Worm (Caenorhabditis elegans) whole organism, L3 larva: Measurements from ENCODE around the gene C06G4.4.

Source experiments
- R02D3.7 ChIP-seq: fragments of 150-350 bp; optimal IDR thresholded peaks from 2 replicates; lab custom pipeline; 2014; ENCODE audit warnings: missing biosample characterization, missing genetic modification characterization
- ZK546.5 ChIP-seq: sonication (generic microtip); optimal IDR thresholded peaks from 2 replicates; lab custom pipeline; 2017; ENCODE audit warnings: missing biosample characterization, missing genetic modification characterization
- aly-2 ChIP-seq: fragments of 150-350 bp; optimal IDR thresholded peaks from 2 replicates; lab custom pipeline; 2014; ENCODE audit warnings: missing biosample characterization, missing genetic modification characterization
- ama-1 ChIP-seq: fragments of 150-350 bp; optimal IDR thresholded peaks from 2 replicates; lab custom pipeline; 2018
- ceh-16 ChIP-seq: sonication (generic microtip); optimal IDR thresholded peaks from 2 replicates; lab custom pipeline; 2017; ENCODE audit warnings: missing biosample characterization, missing genetic modification characterization
- ceh-28 ChIP-seq: fragments of 150-350 bp; optimal IDR thresholded peaks from 2 replicates; lab custom pipeline; 2014; ENCODE audit warnings: missing biosample characterization, missing genetic modification reagents, missing genetic modification characterization
- ceh-82 ChIP-seq: fragments of 150-350 bp; optimal IDR thresholded peaks from 2 replicates; lab custom pipeline; 2014; ENCODE audit warnings: missing biosample characterization, missing genetic modification characterization
- ceh-9 ChIP-seq: sonication (generic microtip); optimal IDR thresholded peaks from 2 replicates; lab custom pipeline; 2018; ENCODE audit warnings: missing biosample characterization, missing genetic modification characterization
- daf-12 ChIP-seq: fragments of 150-350 bp; optimal IDR thresholded peaks from 2 replicates; lab custom pipeline; 2014; ENCODE audit warnings: missing biosample characterization, missing genetic modification reagents, missing genetic modification characterization
- egl-27 ChIP-seq: sonication (generic microtip); optimal IDR thresholded peaks from 4 replicates; lab custom pipeline; 2017; ENCODE audit warnings: missing biosample characterization, missing genetic modification reagents, missing genetic modification characterization
- egl-5 ChIP-seq: fragments of 150-350 bp; optimal IDR thresholded peaks from 2 replicates; lab custom pipeline; 2017; ENCODE audit warnings: missing biosample characterization, missing genetic modification reagents, missing genetic modification characterization, inconsistent platforms
- elt-2 ChIP-seq: sonication (generic microtip); optimal IDR thresholded peaks from 2 replicates; lab custom pipeline; 2016; ENCODE audit warnings: missing genetic modification reagents, mild to moderate bottlenecking, missing genetic modification characterization, missing compliant biosample characterization
- elt-3 ChIP-seq, 3 experiments: fragments of 150-350 bp in 1 of 3; sonication (generic microtip) in 2 of 3; optimal IDR thresholded peaks; 2 replicates in 2 of 3; 4 replicates in 1 of 3; lab custom pipeline; 2014 to 2017; ENCODE audit warnings: missing biosample characterization in 3 of 3, missing genetic modification characterization in 3 of 3
- eor-1 ChIP-seq, 2 experiments: fragments of 150-350 bp; optimal IDR thresholded peaks; 2 replicates each; lab custom pipeline; 2014 to 2018; ENCODE audit warnings: missing biosample characterization in 2 of 2, missing genetic modification characterization in 2 of 2
- fkh-2 ChIP-seq: fragments of 150-350 bp; optimal IDR thresholded peaks from 2 replicates; lab custom pipeline; 2014; ENCODE audit warnings: missing biosample characterization, missing genetic modification reagents, missing genetic modification characterization
- fos-1 ChIP-seq: fragments of 150-350 bp; optimal IDR thresholded peaks from 2 replicates; lab custom pipeline; 2014; ENCODE audit warnings: missing biosample characterization, missing genetic modification characterization
- hmg-11 ChIP-seq: sonication (generic microtip); optimal IDR thresholded peaks from 2 replicates; lab custom pipeline; 2016; ENCODE audit warnings: missing genetic modification characterization, missing compliant biosample characterization
- jun-1 ChIP-seq: fragments of 150-350 bp; optimal IDR thresholded peaks from 2 replicates; lab custom pipeline; 2014; ENCODE audit warnings: missing biosample characterization, missing genetic modification reagents, missing genetic modification characterization
- lin-15B ChIP-seq: fragments of 150-350 bp; optimal IDR thresholded peaks from 2 replicates; lab custom pipeline; 2014; ENCODE audit warnings: missing biosample characterization, missing genetic modification characterization
- lin-39 ChIP-seq: fragments of 150-350 bp; optimal IDR thresholded peaks from 2 replicates; lab custom pipeline; 2018; ENCODE audit warnings: missing biosample characterization, missing genetic modification reagents, missing genetic modification characterization
- lsy-12 ChIP-seq: sonication (generic microtip); optimal IDR thresholded peaks from 2 replicates; lab custom pipeline; 2016; ENCODE audit warnings: mild to moderate bottlenecking, missing genetic modification characterization, missing compliant biosample characterization
- mdl-1 ChIP-seq: fragments of 150-350 bp; optimal IDR thresholded peaks from 2 replicates; lab custom pipeline; 2014; ENCODE audit warnings: missing biosample characterization, missing genetic modification characterization
- mml-1 ChIP-seq: fragments of 150-350 bp; sonication (generic microtip); optimal IDR thresholded peaks from 3 replicates; lab custom pipeline; 2014; ENCODE audit warnings: missing biosample characterization, missing genetic modification characterization
- nfya-1 ChIP-seq: sonication (generic microtip); optimal IDR thresholded peaks from 2 replicates; lab custom pipeline; 2017; ENCODE audit warnings: missing genetic modification characterization, mild to moderate bottlenecking, missing compliant biosample characterization, antibody characterized with exemption, moderate library complexity; ENCODE audit not compliant: insufficient read depth
- nhr-11 ChIP-seq: fragments of 150-350 bp; optimal IDR thresholded peaks from 2 replicates; lab custom pipeline; 2014; ENCODE audit warnings: missing biosample characterization, missing genetic modification characterization
- nhr-23 ChIP-seq: fragments of 150-350 bp; optimal IDR thresholded peaks from 2 replicates; lab custom pipeline; 2014; ENCODE audit warnings: missing biosample characterization, missing genetic modification reagents, missing genetic modification characterization
- nhr-237 ChIP-seq: fragments of 150-350 bp; optimal IDR thresholded peaks from 2 replicates; lab custom pipeline; 2014; ENCODE audit warnings: missing biosample characterization, missing genetic modification characterization
- nhr-25 ChIP-seq: sonication (generic microtip); optimal IDR thresholded peaks from 2 replicates; lab custom pipeline; 2017; ENCODE audit warnings: missing biosample characterization, missing genetic modification characterization
- nhr-28 ChIP-seq: fragments of 150-350 bp; optimal IDR thresholded peaks from 2 replicates; lab custom pipeline; 2014; ENCODE audit warnings: missing biosample characterization, missing genetic modification characterization
- nhr-43 ChIP-seq: sonication (generic microtip); optimal IDR thresholded peaks from 2 replicates; lab custom pipeline; 2016; ENCODE audit warnings: mild to moderate bottlenecking, missing genetic modification characterization, missing compliant biosample characterization; ENCODE audit not compliant: poor library complexity, severe bottlenecking
- nhr-67 ChIP-seq: fragments of 150-350 bp; optimal IDR thresholded peaks from 2 replicates; lab custom pipeline; 2014; ENCODE audit warnings: missing biosample characterization, missing genetic modification characterization
- nhr-76 ChIP-seq: fragments of 150-350 bp; sonication (generic microtip); optimal IDR thresholded peaks from 5 replicates; lab custom pipeline; 2014; ENCODE audit warnings: missing biosample characterization, missing genetic modification characterization
- nhr-77 ChIP-seq: fragments of 150-350 bp; optimal IDR thresholded peaks from 2 replicates; lab custom pipeline; 2014; ENCODE audit warnings: missing biosample characterization, missing genetic modification characterization
- pha-4 ChIP-seq: fragments of 150-350 bp; optimal IDR thresholded peaks from 2 replicates; lab custom pipeline; 2014; ENCODE audit warnings: missing biosample characterization, missing genetic modification reagents, missing genetic modification characterization
- pqm-1 ChIP-seq: fragments of 150-350 bp; optimal IDR thresholded peaks from 2 replicates; lab custom pipeline; 2017; ENCODE audit warnings: missing biosample characterization, missing genetic modification characterization, inconsistent platforms
- skn-1 ChIP-seq: fragments of 150-350 bp; optimal IDR thresholded peaks from 2 replicates; lab custom pipeline; 2014; ENCODE audit warnings: missing biosample characterization, missing genetic modification characterization
- snpc-4 ChIP-seq: fragments of 150-350 bp; optimal IDR thresholded peaks from 2 replicates; lab custom pipeline; 2014; ENCODE audit warnings: missing biosample characterization, missing genetic modification characterization
- tbx-2 ChIP-seq: sonication (generic microtip); optimal IDR thresholded peaks from 2 replicates; lab custom pipeline; 2016; ENCODE audit warnings: mild to moderate bottlenecking, missing genetic modification characterization, missing compliant biosample characterization
- unc-39 ChIP-seq: sonication (generic microtip); optimal IDR thresholded peaks from 4 replicates; lab custom pipeline; 2017; ENCODE audit warnings: missing biosample characterization, missing genetic modification characterization
- unc-62 ChIP-seq: fragments of 150-350 bp; sonication (generic microtip); optimal IDR thresholded peaks from 4 replicates; lab custom pipeline; 2014; ENCODE audit warnings: missing biosample characterization, missing genetic modification reagents, missing genetic modification characterization
- ztf-4 ChIP-seq: fragments of 150-350 bp; optimal IDR thresholded peaks from 2 replicates; lab custom pipeline; 2014; ENCODE audit warnings: missing biosample characterization, missing genetic modification characterization

Gene C06G4.4

DNA sequence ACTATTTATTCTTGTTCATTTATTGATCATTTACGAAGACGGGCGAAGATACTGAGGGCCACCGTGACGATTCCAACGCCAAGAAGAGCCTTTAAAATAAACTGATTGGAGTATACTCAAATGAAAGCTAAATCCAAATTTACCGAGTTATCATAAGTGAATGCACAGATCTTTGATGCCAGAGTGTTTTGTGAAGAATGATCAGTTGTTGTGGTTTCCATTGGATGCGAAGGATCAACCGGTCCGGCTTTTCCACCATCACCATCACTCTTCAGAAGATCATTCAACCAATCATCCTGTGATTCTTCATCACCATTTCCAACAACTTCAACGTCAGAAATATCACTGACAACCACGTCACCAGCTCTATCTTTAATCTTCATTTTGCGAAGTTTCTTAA is 388 bp downstream of the C06G4.4 start:
- TF ChIP-seq nhr-237 (tag; lab: Kevin White, UChicago) (no peak), nhr-76 (no peak), snpc-4 (tag; lab: Kevin White, UChicago) (no peak), fos-1 (tag; lab: Kevin White, UChicago) (no peak), elt-3 (tag; optimal IDR thresholded peaks at IDR 0.05; lab: Kevin White, UChicago) (no peak), lin-15B (tag; lab: Kevin White, UChicago) (no peak), skn-1 (tag; lab: Kevin White, UChicago) (no peak), eor-1 (tag; optimal IDR thresholded peaks at IDR 0.05; lab: Kevin White, UChicago) (no peak), hmg-11 (tag; lab: Kevin White, UChicago) (no peak), aly-2 (tag; lab: Kevin White, UChicago) (no peak), ama-1 (lab: Kevin White, UChicago) (peak; percentile 65), nfya-1 (tag; lab: Kevin White, UChicago) (no peak), lin-39 (tag; lab: Kevin White, UChicago) (no peak), ceh-16 (tag; lab: Kevin White, UChicago) (no peak), egl-5 (tag; lab: Kevin White, UChicago) (no peak), daf-12 (tag; lab: Kevin White, UChicago) (no peak), mdl-1 (tag; lab: Kevin White, UChicago) (no peak), nhr-77 (tag; lab: Kevin White, UChicago) (no peak), nhr-43 (tag; lab: Kevin White, UChicago) (peak; percentile 28), elt-2 (tag; lab: Kevin White, UChicago) (peak; percentile 19), egl-27 (tag; lab: Kevin White, UChicago) (no peak), fkh-2 (tag; lab: Kevin White, UChicago) (no peak), lsy-12 (tag; lab: Kevin White, UChicago) (peak; percentile 14), unc-62 (GFP tag; lab: Kevin White, UChicago) (no peak), R02D3.7 (tag; lab: Kevin White, UChicago) (peak; percentile 22), nhr-28 (tag; lab: Kevin White, UChicago) (no peak), mml-1 (no peak)

ce11 chrIII:7973968-7974607 is 3.5 kb downstream of the C06G4.4 start:
- no peak for TF ChIP-seq elt-3 (tag; optimal IDR thresholded peaks at IDR 0.05; lab: Kevin White, UChicago)
- no peak for TF ChIP-seq ZK546.5 (tag; lab: Kevin White, UChicago)
- TF ChIP-seq pqm-1 (tag; lab: Kevin White, UChicago) = peak; percentile 26
- TF ChIP-seq nhr-25 = peak; percentile 24
- TF ChIP-seq lin-39 (tag; lab: Kevin White, UChicago) = peak; percentile 9
- TF ChIP-seq snpc-4 (tag; lab: Kevin White, UChicago) = no peak
- peak; percentile 42 for TF ChIP-seq skn-1 (tag; lab: Kevin White, UChicago)
- no peak for TF ChIP-seq egl-27 (tag; lab: Kevin White, UChicago)
- no peak for TF ChIP-seq nhr-77 (tag; lab: Kevin White, UChicago)
- no peak for TF ChIP-seq fkh-2 (tag; lab: Kevin White, UChicago)
- peak; percentile 19 for TF ChIP-seq ztf-4
- TF ChIP-seq nhr-28 (tag; lab: Kevin White, UChicago) = no peak
- peak; percentile 71 for TF ChIP-seq pha-4 (tag; lab: Kevin White, UChicago)
- TF ChIP-seq nhr-237 (tag; lab: Kevin White, UChicago) = no peak
- no peak for TF ChIP-seq ama-1 (lab: Kevin White, UChicago)
- no peak for TF ChIP-seq aly-2 (tag; lab: Kevin White, UChicago)
- no peak for TF ChIP-seq hmg-11 (tag; lab: Kevin White, UChicago)
- TF ChIP-seq ceh-16 (tag; lab: Kevin White, UChicago) = no peak
- peak; percentile 54 for TF ChIP-seq elt-2 (tag; lab: Kevin White, UChicago)
- TF ChIP-seq nhr-11 (tag; lab: Kevin White, UChicago) = no peak
- no peak for TF ChIP-seq tbx-2 (tag; lab: Kevin White, UChicago)
- TF ChIP-seq nhr-43 (tag; lab: Kevin White, UChicago) = peak; percentile 15
- TF ChIP-seq jun-1 (tag; lab: Kevin White, UChicago) = peak; percentile 60

DNA sequence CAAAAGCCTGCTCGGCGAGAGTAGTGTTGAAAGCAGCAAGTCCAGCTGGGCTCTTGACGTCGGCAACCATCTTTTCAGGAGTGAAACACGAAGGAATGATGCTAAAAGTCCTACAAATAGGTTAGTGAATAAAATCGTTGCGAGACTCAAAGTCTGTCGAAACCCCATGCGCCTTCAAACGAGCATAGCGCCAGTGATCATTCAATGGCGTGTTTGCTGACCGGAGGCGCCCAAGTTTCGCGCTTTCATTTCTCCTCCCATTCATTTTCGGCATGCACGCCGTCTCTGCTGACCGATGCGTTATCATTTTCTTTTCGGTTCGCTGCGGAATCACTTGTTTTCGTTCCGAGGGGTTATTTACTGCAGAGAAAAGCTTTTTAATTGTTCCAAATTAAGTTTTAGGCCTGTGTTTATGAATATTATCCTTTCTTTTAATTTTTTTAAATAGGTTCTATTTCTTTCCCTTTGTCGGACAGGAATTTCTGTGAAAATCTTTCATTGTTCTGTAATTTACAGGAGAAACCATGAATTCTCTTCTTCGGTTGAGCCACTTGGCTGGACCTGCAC is 4.3 kb downstream of the C06G4.4 start, which contains the start of the genes eef-1B.1 and aco-2:
Gene eef-1B.1 (minus strand): TSS at position 186 of the 567 bp plus-strand sequence.
Gene aco-2 (plus strand): TSS at position 517 of the 567 bp plus-strand sequence.
- TF ChIP-seq ama-1 (lab: Kevin White, UChicago) = peak; percentile 86
- peak; percentile 72 for TF ChIP-seq tbx-2 (tag; lab: Kevin White, UChicago)
- TF ChIP-seq pha-4 (tag; lab: Kevin White, UChicago) = peak; percentile 96
- no peak for TF ChIP-seq mml-1
- no peak for TF ChIP-seq nhr-67 (tag; lab: Kevin White, UChicago)
- TF ChIP-seq ceh-9 (tag; lab: Kevin White, UChicago) = no peak
- peak; percentile 85 for TF ChIP-seq skn-1 (tag; lab: Kevin White, UChicago)
- no peak for TF ChIP-seq nhr-76
- TF ChIP-seq nhr-25 = peak; percentile 97
- TF ChIP-seq aly-2 (tag; lab: Kevin White, UChicago) = peak; percentile 37
- TF ChIP-seq elt-2 (tag; lab: Kevin White, UChicago) = peak; percentile 78
- TF ChIP-seq hmg-11 (tag; lab: Kevin White, UChicago) = peak; percentile 92
- TF ChIP-seq daf-12 (tag; lab: Kevin White, UChicago) = no peak
- TF ChIP-seq ceh-16 (tag; lab: Kevin White, UChicago) = no peak
- TF ChIP-seq nhr-23 = peak; percentile 98
- TF ChIP-seq ceh-82 = peak; percentile 73
- peak; percentile 91 for TF ChIP-seq lsy-12 (tag; lab: Kevin White, UChicago)
- TF ChIP-seq elt-3 (tag; optimal IDR thresholded peaks at IDR 0.05; lab: Kevin White, UChicago) = no peak
- TF ChIP-seq fkh-2 (tag; lab: Kevin White, UChicago) = no peak
- no peak for TF ChIP-seq nhr-237 (tag; lab: Kevin White, UChicago)
- TF ChIP-seq nhr-43 (tag; lab: Kevin White, UChicago) = peak; percentile 89
- TF ChIP-seq jun-1 (tag; lab: Kevin White, UChicago) = peak; percentile 89
- no peak for TF ChIP-seq nhr-28 (tag; lab: Kevin White, UChicago)
- peak; percentile 75 for TF ChIP-seq ceh-28 (tag; lab: Kevin White, UChicago)
- no peak for TF ChIP-seq ZK546.5 (tag; lab: Kevin White, UChicago)
- peak; percentile 36 for TF ChIP-seq nhr-11 (tag; lab: Kevin White, UChicago)
- TF ChIP-seq lin-15B (tag; lab: Kevin White, UChicago) = peak; percentile 95
- TF ChIP-seq unc-39 (tag; lab: Kevin White, UChicago) = no peak
